Fruit fly (Drosophila melanogaster) whole organism, embryonic: ENCODE results near the gene BTBD9.

Experiments
- Bteb2 ChIP-seq: fragments of 200-800 bp; sonication (Bioruptor generic); optimal IDR thresholded peaks from 2 replicates; lab custom pipeline; 2016; ENCODE audit warnings: missing biosample characterization, missing genetic modification characterization
- CG1233 ChIP-seq: fragments of 200-800 bp; sonication (Bioruptor generic); optimal IDR thresholded peaks from 4 replicates; lab custom pipeline; 2018; ENCODE audit warnings: missing biosample characterization, mild to moderate bottlenecking, missing genetic modification characterization
- CG3726 ChIP-seq: fragments of 200-800 bp; sonication (Bioruptor generic); IDR thresholded peaks from 3 replicates; pipeline ENCODE4, ENCODE4 v1.3.6; 2022; ENCODE audit warnings: missing biosample characterization, missing genetic modification characterization
- CG7271 ChIP-seq: fragments of 200-800 bp; sonication (Bioruptor generic); optimal IDR thresholded peaks from 2 replicates; lab custom pipeline; 2018; ENCODE audit warnings: missing biosample characterization, mild to moderate bottlenecking, missing genetic modification characterization, moderate library complexity
- Pdp1 ChIP-seq, 2 experiments: fragments of 200-800 bp; sonication (Bioruptor generic); optimal IDR thresholded peaks; 3 replicates each; lab custom pipeline; 2016; ENCODE audit warnings: missing biosample characterization in 2 of 2, missing genetic modification characterization in 2 of 2, mild to moderate bottlenecking in 1 of 2, moderate library complexity in 1 of 2
- fd96Cb ChIP-seq: fragments of 200-800 bp; sonication (Bioruptor generic); optimal IDR thresholded peaks from 2 replicates; lab custom pipeline; 2018; ENCODE audit warnings: missing biosample characterization, mild to moderate bottlenecking, missing genetic modification characterization, moderate library complexity
- sug ChIP-seq: fragments of 200-800 bp; optimal IDR thresholded peaks from 2 replicates; lab custom pipeline; 2019; ENCODE audit warnings: missing biosample characterization, mild to moderate bottlenecking, missing genetic modification characterization, moderate library complexity

DNA sequence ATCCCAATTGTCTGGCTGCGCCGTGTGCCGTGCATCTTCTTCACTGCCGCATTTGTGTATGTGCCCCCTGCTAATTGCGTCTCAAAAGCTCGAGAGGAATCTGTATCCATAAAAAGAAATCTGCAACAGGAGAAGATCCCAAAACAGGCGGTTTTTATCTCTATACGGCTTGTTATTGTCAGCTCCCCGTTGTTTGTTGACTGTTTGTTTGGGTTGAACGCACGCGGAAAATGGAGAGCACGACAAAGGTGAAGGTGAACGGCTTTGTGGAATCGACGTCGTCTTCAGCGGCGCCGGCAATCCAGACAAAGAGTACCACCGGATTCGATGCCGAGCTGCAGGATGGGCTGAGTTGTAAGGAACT lies 22.8 kb upstream of the BTBD9 start:
- TF ChIP-seq CG3726 (GFP tag; lab: Robert Waterston, UW), result no peak
- no peak for TF ChIP-seq fd96Cb (tag; lab: Kevin White, UChicago)
- no peak for TF ChIP-seq Bteb2 (GFP tag; lab: Kevin White, UChicago)
- no peak for TF ChIP-seq CG7271 (tag; lab: Kevin White, UChicago)
- no peak for TF ChIP-seq sug (tag; lab: Kevin White, UChicago)
- TF ChIP-seq CG1233, result no peak
- no peak for TF ChIP-seq Pdp1 (GFP tag; optimal IDR thresholded peaks at IDR 0.05; lab: Kevin White, UChicago)
